Fruit fly (Drosophila melanogaster): ENCODE data around the gene CG11369.

- TF ChIP-seq Ets98B (GFP tag; IDR thresholded peaks at IDR 0.05) = no peak
- TF ChIP-seq Snoo (tag; optimal IDR thresholded peaks at IDR 0.05) = no peak
- no peak for TF ChIP-seq CG13204 (GFP tag; optimal IDR thresholded peaks at IDR 0.05)
- no peak for TF ChIP-seq CG14655 (GFP tag; optimal IDR thresholded peaks at IDR 0.05)
Observed at dm6 chrX:7606362-7606761, 32.3 kb downstream of the CG11369 start.

Measured in whole organism, pupa.